Worm (Caenorhabditis elegans): ENCODE data around the gene fbxl-4.

- no peak for TF ChIP-seq snpc-4 (tag; optimal IDR thresholded peaks at IDR 0.05)
- TF ChIP-seq lin-13 (tag; optimal IDR thresholded peaks at IDR 0.05): no peak
- TF ChIP-seq unc-62 (GFP tag; optimal IDR thresholded peaks at IDR 0.05): no peak
- no peak for TF ChIP-seq blmp-1 (tag; optimal IDR thresholded peaks at IDR 0.05)
- no peak for TF ChIP-seq unc-39 (tag; optimal IDR thresholded peaks at IDR 0.05)
- TF ChIP-seq nhr-76 (tag; optimal IDR thresholded peaks at IDR 0.05): no peak
- no peak for TF ChIP-seq unc-120 (tag; optimal IDR thresholded peaks at IDR 0.05; ENCODE audit: poor library complexity, severe bottlenecking)
These were observed 14.5 kb downstream of the fbxl-4 start, which contains the start of gene F23G4.1 for ce11 chrX:6603098-6603497.
